Worm (Caenorhabditis elegans) whole organism, young adult: ENCODE results near the gene Y56A3A.2.

ENCODE experiments used
- C06A6.2 ChIP-seq: fragments of 200-800 bp; sonication (Bioruptor generic); conservative IDR thresholded peaks from 2 replicates; pipeline ENCODE4 v1.3.6; 2022; ENCODE audit warnings: missing genetic modification characterization, missing compliant biosample characterization
- K12H6.12 ChIP-seq: fragments of 200-800 bp; sonication (Bioruptor generic); optimal IDR thresholded peaks from 2 replicates; lab custom pipeline; 2018; ENCODE audit warnings: mild to moderate bottlenecking, missing genetic modification characterization, missing compliant biosample characterization
- Y95B8A.8 ChIP-seq: fragments of 200-800 bp; sonication (Bioruptor generic); IDR thresholded peaks from 2 replicates; pipeline ENCODE4 v1.3.6; 2022; ENCODE audit warnings: missing genetic modification reagents, missing genetic modification characterization, missing compliant biosample characterization
- aptf-2 ChIP-seq: fragments of 200-800 bp; sonication (Bioruptor generic); conservative IDR thresholded peaks from 2 replicates; pipeline ENCODE4 v1.3.6; 2022; ENCODE audit warnings: missing genetic modification reagents, missing genetic modification characterization, missing compliant biosample characterization
- atf-7 ChIP-seq: sonication (generic microtip); optimal IDR thresholded peaks from 2 replicates; lab custom pipeline; 2017; ENCODE audit warnings: mild to moderate bottlenecking, missing genetic modification characterization, missing compliant biosample characterization
- bed-1 ChIP-seq: fragments of 200-800 bp; sonication (Bioruptor generic); IDR thresholded peaks from 2 replicates; pipeline ENCODE4 v1.3.6; 2022; ENCODE audit warnings: missing genetic modification reagents, missing genetic modification characterization, missing compliant biosample characterization
- hmg-20 ChIP-seq: fragments of 200-800 bp; sonication (Bioruptor generic); IDR thresholded peaks from 2 replicates; pipeline ENCODE4 v1.3.6; 2022; ENCODE audit warnings: missing genetic modification reagents, missing genetic modification characterization, missing compliant biosample characterization
- hrde-1 ChIP-seq: sonication (generic microtip); optimal IDR thresholded peaks from 2 replicates; lab custom pipeline; 2016; ENCODE audit warnings: missing genetic modification characterization, mild to moderate bottlenecking, missing compliant biosample characterization, moderate library complexity, missing genotype, missing genetic modification reagents, borderline replicate concordance
- lag-1 ChIP-seq: fragments of 200-800 bp; sonication (Bioruptor generic); IDR thresholded peaks from 2 replicates; pipeline ENCODE4 v1.3.6; 2022; ENCODE audit warnings: missing genetic modification reagents, missing genetic modification characterization, missing compliant biosample characterization
- lin-26 ChIP-seq: fragments of 200-800 bp; sonication (Bioruptor generic); IDR thresholded peaks from 2 replicates; pipeline ENCODE4 v1.3.6; 2022; ENCODE audit warnings: missing genetic modification reagents, missing genetic modification characterization, missing compliant biosample characterization
- madf-10 ChIP-seq: sonication (generic microtip); optimal IDR thresholded peaks from 2 replicates; lab custom pipeline; 2016; ENCODE audit warnings: mild to moderate bottlenecking, missing genetic modification characterization, missing compliant biosample characterization
- ztf-22 ChIP-seq: fragments of 200-800 bp; sonication (Bioruptor generic); optimal IDR thresholded peaks from 2 replicates; lab custom pipeline; 2018; ENCODE audit warnings: mild to moderate bottlenecking, missing genetic modification characterization, moderate library complexity, missing compliant biosample characterization
- ztf-26 ChIP-seq: sonication (generic microtip); optimal IDR thresholded peaks from 2 replicates; lab custom pipeline; 2017; ENCODE audit warnings: missing genetic modification characterization, missing compliant biosample characterization

The Y56A3A.2 gene

ce11 chrIII:11807418-11807817 lies 54.6 kb downstream of the Y56A3A.2 start, which contains the start of gene C18D11.10:
TSS of gene C18D11.10 (plus strand) at chrIII:11807718.
- TF ChIP-seq atf-7 (no peak), Y95B8A.8 (GFP tag; lab: Robert Waterston, UW) (no peak), lag-1 (GFP tag; lab: Robert Waterston, UW) (no peak), madf-10 (tag; lab: Kevin White, UChicago) (no peak), K12H6.12 (tag; lab: Kevin White, UChicago) (no peak), aptf-2 (GFP tag; lab: Robert Waterston, UW) (no peak), lin-26 (no peak), C06A6.2 (no peak), hmg-20 (GFP tag; lab: Robert Waterston, UW) (no peak), bed-1 (no peak), ztf-22 (GFP tag; lab: Kevin White, UChicago) (no peak)

ce11 chrIII:11806695-11807094 lies 55.4 kb downstream of the Y56A3A.2 start, which contains the start of gene C18D11.7:
TSS of gene C18D11.7 (minus strand) at chrIII:11806795.
- no peak for TF ChIP-seq ztf-26 (tag; lab: Kevin White, UChicago)
- no peak for TF ChIP-seq hrde-1
